Worm (Caenorhabditis elegans): Measurements from ENCODE around the gene Y43F8B.2.

The Y43F8B.2 gene

DNA sequence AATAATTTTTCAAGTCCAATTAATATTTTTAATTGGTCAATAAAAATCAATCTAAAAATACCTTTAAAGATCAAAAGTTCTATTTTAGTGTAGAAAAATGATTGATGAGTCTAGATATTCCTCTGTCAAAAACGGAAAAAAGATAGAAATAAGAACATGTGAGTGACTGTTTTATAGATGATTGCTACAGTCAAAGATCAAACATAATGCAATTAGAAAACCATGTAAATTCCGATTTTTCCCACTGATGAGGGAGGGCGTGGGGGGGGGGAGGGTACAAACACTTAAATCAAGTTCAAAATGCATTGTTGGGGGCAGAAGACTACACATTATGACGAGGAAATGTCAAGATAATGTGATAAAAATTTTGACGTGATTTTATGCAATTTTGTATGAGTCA, 6.7 kb downstream of the Y43F8B.2 start:
- no peak for TF ChIP-seq unc-62 (GFP tag; optimal IDR thresholded peaks at IDR 0.05)

DNA sequence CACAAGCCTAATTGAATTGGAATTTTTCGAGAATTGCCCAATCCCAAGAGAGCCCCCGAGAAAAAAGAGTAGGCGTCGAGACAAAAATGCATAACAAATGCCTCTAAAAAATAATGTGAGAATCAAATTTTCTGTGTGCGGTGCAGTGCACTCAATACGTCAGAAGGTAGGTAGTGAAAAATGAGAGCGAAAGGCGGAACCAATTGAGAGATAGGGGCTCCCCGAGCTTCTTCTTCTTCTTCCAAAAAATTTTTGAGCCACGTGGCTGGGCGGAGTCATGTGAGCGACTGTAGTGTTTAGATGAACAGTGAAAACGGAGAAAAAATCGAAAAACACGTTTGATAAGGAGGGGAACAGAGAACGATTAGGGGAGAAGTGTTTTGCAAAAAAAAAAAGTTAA, 8.3 kb downstream of the Y43F8B.2 start:
- no peak for TF ChIP-seq unc-62 (GFP tag; optimal IDR thresholded peaks at IDR 0.05)

DNA sequence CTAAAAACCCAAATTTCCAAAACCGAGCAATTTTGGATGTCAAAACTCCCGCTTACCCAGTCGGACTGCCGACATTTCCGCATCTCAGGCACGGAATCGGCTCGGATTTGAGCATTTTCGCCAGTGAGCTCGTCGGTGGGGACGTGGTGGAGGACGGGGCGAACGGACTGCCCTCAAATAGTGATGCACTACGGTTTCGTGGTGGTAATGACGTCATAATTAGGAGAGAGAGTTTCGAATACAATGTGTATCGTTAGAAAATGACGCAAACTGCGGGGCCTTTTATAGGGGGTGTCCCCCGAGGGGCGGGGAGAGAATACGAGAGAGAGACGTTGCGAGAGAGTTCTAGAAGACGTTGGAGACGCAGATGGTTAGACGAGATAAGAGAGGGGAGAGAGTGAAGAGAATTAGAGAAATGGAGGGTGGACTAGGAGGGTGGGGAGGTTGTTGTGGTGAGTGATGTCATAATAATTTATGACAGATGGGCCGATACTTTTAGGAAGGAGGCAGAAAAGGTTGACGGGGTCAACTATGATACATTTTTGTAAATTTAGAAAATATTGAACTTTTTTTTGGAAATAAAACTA, 10.3 kb downstream of the Y43F8B.2 start:
- peak; percentile 44 for TF ChIP-seq unc-62 (GFP tag; optimal IDR thresholded peaks at IDR 0.05)

DNA sequence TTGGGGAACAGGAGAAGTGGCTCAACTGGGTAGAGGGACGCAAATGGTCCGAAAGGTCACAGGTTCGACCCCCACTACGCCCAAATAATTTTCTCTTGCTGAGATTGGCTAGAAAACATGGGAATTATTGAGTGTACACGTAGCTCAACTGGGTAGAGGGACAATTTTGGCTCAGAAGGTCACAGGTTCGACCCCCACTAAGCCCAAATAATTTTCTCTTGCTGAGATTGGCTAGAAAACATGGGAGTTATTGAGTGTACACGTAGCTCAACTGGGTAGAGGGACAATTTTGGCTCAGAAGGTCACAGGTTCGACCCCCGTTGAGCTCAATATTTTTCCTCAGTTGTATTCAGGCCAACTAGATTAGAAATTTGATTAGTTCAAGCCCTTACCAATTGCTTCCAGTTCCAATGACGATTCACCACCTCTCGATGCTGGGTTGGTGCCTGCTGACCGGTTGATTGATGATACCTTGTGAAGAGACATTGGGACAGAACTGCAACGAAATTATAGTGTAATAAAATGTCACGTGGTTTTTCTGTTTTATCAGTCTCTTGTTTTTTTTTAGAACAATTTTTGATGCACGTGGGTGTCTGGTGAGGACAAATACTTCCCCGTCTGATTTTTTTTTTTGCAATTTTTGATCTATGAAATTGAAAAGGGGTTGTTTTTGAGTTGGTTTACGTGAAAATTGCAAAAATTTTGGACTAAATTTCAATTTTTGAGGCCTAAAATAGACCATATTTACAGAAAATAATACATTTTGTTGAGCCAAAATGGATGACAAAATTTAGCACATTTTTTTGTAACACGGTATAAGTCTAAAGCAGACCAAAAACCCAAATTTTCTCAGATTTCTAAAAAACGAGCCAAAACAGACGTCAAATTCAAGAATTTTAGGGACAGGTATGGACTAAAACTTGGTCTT, 11.3 kb downstream of the Y43F8B.2 start:
- no peak for TF ChIP-seq unc-62 (GFP tag; optimal IDR thresholded peaks at IDR 0.05)

ce11 chrV:19520597-19521322, 12.2 kb downstream of the Y43F8B.2 start:
- no peak for TF ChIP-seq unc-62 (GFP tag; optimal IDR thresholded peaks at IDR 0.05)

ce11 chrV:19520130-19520529, 12.8 kb downstream of the Y43F8B.2 start:
- TF ChIP-seq unc-62 (GFP tag; optimal IDR thresholded peaks at IDR 0.05), result no peak

DNA sequence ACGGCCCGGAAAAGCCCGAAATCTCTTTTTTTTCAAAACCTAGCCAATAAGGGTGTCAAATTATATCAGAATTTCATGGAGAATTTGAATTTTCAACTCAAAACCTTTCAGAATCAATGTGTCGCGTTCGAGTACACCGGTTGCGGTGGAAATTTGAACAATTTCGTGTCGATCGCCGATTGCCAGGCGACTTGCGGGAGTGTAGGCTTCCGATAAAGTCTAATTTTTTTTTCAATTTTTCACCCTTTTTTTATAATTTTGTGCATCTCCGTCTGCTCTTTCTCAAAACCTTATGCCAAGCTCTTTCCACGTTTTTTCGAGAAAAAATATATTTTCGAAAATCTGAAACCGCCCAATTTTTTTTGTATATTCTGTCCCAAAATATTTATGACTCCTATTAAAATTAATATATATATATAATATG, 13.4 kb downstream of the Y43F8B.2 start:
- TF ChIP-seq unc-62 (GFP tag; optimal IDR thresholded peaks at IDR 0.05), result no peak

ce11 chrV:19518468-19519168, 14.3 kb downstream of the Y43F8B.2 start:
- TF ChIP-seq unc-62 (GFP tag; optimal IDR thresholded peaks at IDR 0.05), result no peak

- TF ChIP-seq unc-62 (GFP tag; optimal IDR thresholded peaks at IDR 0.05), result no peak
Observed at ce11 chrV:19513552-19513951, 19.4 kb downstream of the Y43F8B.2 start, which contains the start of gene phy-4. phy-4 (minus strand) TSS chrV:19513652.

DNA sequence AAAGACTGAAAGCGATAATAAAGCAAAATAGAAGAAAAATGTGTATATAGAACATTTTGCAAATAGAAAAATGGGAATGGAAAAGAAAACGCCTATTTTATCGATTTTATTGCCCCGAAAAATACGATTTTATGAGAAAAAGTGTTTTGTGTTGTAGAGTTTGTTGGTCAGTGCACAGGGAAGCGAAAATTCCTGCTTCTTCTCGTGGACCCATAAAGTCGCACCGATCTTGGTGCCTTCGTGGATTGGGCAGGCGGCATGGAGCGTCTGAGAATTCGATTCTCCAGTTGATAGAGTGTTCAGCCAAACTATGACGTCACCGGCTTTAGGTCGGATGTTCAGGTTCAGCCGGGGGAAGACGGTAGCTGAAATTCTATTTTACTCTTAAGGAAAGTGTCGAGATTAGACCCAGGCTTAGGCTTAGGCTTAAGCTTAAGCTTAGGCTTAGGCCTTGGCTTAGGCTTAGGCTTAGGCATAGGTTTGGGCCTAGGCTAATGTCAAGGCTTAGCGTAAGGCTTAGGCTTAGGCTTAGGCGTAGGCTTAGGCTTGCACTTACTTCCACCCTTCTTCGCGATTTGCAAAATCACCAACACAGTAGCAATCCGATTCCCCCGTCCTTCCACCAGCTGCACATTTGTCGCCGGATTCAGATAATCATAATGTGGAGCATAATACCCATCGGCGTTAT, 20.5 kb downstream of the Y43F8B.2 start, which contains the start of gene Y43F8B.19:
Gene Y43F8B.19 (minus strand): TSS at position 51 of the 688 bp plus-strand sequence.
- no peak for TF ChIP-seq unc-62 (GFP tag; optimal IDR thresholded peaks at IDR 0.05)

DNA sequence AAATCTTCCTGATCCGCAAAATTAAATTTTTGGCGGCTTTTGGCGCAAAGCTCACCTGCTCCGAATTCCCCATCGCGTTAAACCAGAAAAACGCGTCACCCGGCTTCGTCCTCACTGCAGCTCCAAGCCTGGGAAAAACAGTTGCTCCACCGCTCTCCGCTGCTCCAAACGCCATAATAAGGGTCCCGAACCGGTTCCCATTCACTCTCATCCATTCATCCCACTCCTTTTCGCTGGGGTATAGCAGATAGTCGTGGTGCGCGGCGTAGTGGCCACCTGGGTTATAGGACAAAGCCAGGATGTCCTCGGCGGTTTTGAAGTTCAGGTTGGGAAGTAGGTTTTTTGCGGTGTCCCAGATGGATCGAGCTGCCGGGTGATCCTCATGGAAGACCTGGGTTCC, 22.0 kb downstream of the Y43F8B.2 start:
- TF ChIP-seq unc-62 (GFP tag; optimal IDR thresholded peaks at IDR 0.05), result no peak

- TF ChIP-seq unc-62 (GFP tag; optimal IDR thresholded peaks at IDR 0.05), result no peak
Observed at ce11 chrV:19510352-19510751, 22.6 kb downstream of the Y43F8B.2 start.

DNA sequence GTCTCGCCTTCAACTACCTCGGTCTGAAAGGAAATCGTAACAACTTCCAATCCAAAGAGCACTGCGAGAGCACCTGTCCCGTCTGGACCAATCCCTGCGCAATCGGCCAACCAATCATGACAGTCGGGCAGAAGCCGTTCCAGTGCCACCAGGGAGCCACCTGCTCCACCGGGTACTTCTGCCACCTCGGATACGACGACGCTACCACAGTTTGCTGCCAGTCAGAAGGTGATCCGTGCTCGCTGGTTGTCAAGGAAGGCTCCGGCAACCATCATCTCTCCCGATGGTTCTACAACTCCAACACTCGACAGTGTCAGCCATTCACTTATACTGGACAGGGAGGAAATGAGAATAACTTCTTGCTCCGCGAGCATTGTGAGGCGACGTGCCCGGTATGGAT, 23.8 kb downstream of the Y43F8B.2 start:
- TF ChIP-seq unc-62 (GFP tag; optimal IDR thresholded peaks at IDR 0.05), result no peak

- TF ChIP-seq unc-62 (GFP tag; optimal IDR thresholded peaks at IDR 0.05), result no peak
Observed at ce11 chrV:19502579-19503151, 30.2 kb downstream of the Y43F8B.2 start, which contains the start of gene Y43F8B.3. Y43F8B.3 (plus strand) TSS chrV:19503101.

ce11 chrV:19501389-19501788, 31.5 kb downstream of the Y43F8B.2 start:
- no peak for TF ChIP-seq unc-62 (GFP tag; optimal IDR thresholded peaks at IDR 0.05)
